Fruit fly (Drosophila melanogaster) whole organism, embryonic: Measurements from ENCODE around the gene CG31559.
A peak's percentile ranks its signal among the peaks of the same experiment; 100 is the strongest.

Experiments
- Aef1 ChIP-seq: fragments of 200-800 bp; sonication (Bioruptor generic); IDR thresholded peaks from 3 replicates; pipeline ENCODE4 v1.3.6; 2022; ENCODE audit warnings: missing biosample characterization, missing genetic modification characterization
- B-H1 ChIP-seq: fragments of 200-800 bp; sonication (Bioruptor generic); IDR thresholded peaks from 3 replicates; pipeline ENCODE4 v1.3.6; 2022; ENCODE audit warnings: missing biosample characterization, missing genetic modification characterization
- CG10543 ChIP-seq: fragments of 200-800 bp; sonication (Bioruptor generic); optimal IDR thresholded peaks from 3 replicates; lab custom pipeline; 2017; ENCODE audit warnings: missing biosample characterization, mild to moderate bottlenecking, missing genetic modification characterization, moderate library complexity
- CG11695 ChIP-seq: fragments of 200-800 bp; sonication (Bioruptor generic); IDR thresholded peaks from 3 replicates; pipeline ENCODE4 v1.3.6; 2022; ENCODE audit warnings: missing biosample characterization, missing genetic modification characterization
- CG12219 ChIP-seq: fragments of 200-800 bp; sonication (Bioruptor generic); optimal IDR thresholded peaks from 3 replicates; lab custom pipeline; 2018; ENCODE audit warnings: missing biosample characterization, mild to moderate bottlenecking, missing genetic modification characterization
- CG12236 ChIP-seq: fragments of 200-800 bp; sonication (Bioruptor generic); optimal IDR thresholded peaks from 2 replicates; lab custom pipeline; 2016; ENCODE audit warnings: missing biosample characterization, missing genetic modification characterization
- CG12659 ChIP-seq: fragments of 200-800 bp; sonication (Bioruptor generic); optimal IDR thresholded peaks from 3 replicates; lab custom pipeline; 2017; ENCODE audit warnings: mild to moderate bottlenecking, missing biosample characterization, missing genetic modification reagents, missing genetic modification characterization
- CG12769 ChIP-seq: fragments of 200-800 bp; sonication (Bioruptor generic); optimal IDR thresholded peaks from 2 replicates; lab custom pipeline; 2019; ENCODE audit warnings: missing biosample characterization, mild to moderate bottlenecking, missing genetic modification characterization, moderate library complexity
- CG14441 ChIP-seq: fragments of 200-800 bp; sonication (Bioruptor generic); IDR thresholded peaks from 2 replicates; pipeline ENCODE4 v1.3.6; 2022; ENCODE audit warnings: missing biosample characterization, missing genetic modification characterization
- CG15073 ChIP-seq: fragments of 200-800 bp; sonication (Bioruptor generic); optimal IDR thresholded peaks from 2 replicates; lab custom pipeline; 2016; ENCODE audit warnings: missing biosample characterization, missing genetic modification characterization
- CG17829 ChIP-seq: fragments of 200-800 bp; optimal IDR thresholded peaks from 2 replicates; lab custom pipeline; 2019; ENCODE audit warnings: missing biosample characterization, mild to moderate bottlenecking, missing genetic modification characterization, moderate library complexity
- CG1792 ChIP-seq: fragments of 200-800 bp; sonication (Bioruptor generic); optimal IDR thresholded peaks from 2 replicates; lab custom pipeline; 2016; ENCODE audit warnings: missing biosample characterization, missing genetic modification characterization
- CG1832 ChIP-seq: fragments of 200-800 bp; sonication (Bioruptor generic); optimal IDR thresholded peaks from 2 replicates; lab custom pipeline; 2017; ENCODE audit warnings: missing biosample characterization, mild to moderate bottlenecking, missing genetic modification characterization, inconsistent platforms
- CG18599 ChIP-seq: fragments of 200-800 bp; sonication (Bioruptor generic); optimal IDR thresholded peaks from 3 replicates; lab custom pipeline; 2017; ENCODE audit warnings: missing biosample characterization, missing genetic modification characterization, mild to moderate bottlenecking, moderate library complexity, missing genetic modification reagents
- CG30403 ChIP-seq: fragments of 200-800 bp; sonication (Bioruptor generic); optimal IDR thresholded peaks from 3 replicates; lab custom pipeline; 2016; ENCODE audit warnings: missing biosample characterization, missing genetic modification characterization
- CG4328 ChIP-seq: fragments of 200-800 bp; sonication (Bioruptor generic); optimal IDR thresholded peaks from 3 replicates; lab custom pipeline; 2017; ENCODE audit warnings: missing biosample characterization, missing genetic modification reagents, missing genetic modification characterization
- CG43689 ChIP-seq: fragments of 200-800 bp; sonication (Bioruptor generic); IDR thresholded peaks from 2 replicates; pipeline ENCODE4 v1.3.6; 2022; ENCODE audit warnings: missing biosample characterization, missing genetic modification characterization
- CG7963 ChIP-seq: fragments of 200-800 bp; sonication (Bioruptor generic); IDR thresholded peaks from 3 replicates; pipeline ENCODE4 v1.3.6; 2022; ENCODE audit warnings: missing biosample characterization, missing genetic modification characterization; ENCODE audit not compliant: partially characterized antibody
- CG8478 ChIP-seq: fragments of >200 bp; optimal IDR thresholded peaks from 2 replicates; lab custom pipeline; 2018
- CG9932 ChIP-seq: fragments of 200-800 bp; sonication (Bioruptor generic); IDR thresholded peaks from 2 replicates; pipeline ENCODE4 v1.3.6; 2022; ENCODE audit warnings: missing biosample characterization, missing genetic modification characterization
- CTCF ChIP-seq: fragments of 200-800 bp; sonication (Bioruptor generic); optimal IDR thresholded peaks from 2 replicates; lab custom pipeline; 2017; ENCODE audit warnings: missing biosample characterization, mild to moderate bottlenecking, missing genetic modification characterization, moderate library complexity
- Doc3 ChIP-seq: fragments of 200-800 bp; sonication (Bioruptor generic); IDR thresholded peaks from 3 replicates; pipeline ENCODE4 v1.3.6; 2022; ENCODE audit warnings: missing biosample characterization, missing genetic modification characterization; ENCODE audit not compliant: partially characterized antibody
- Dp ChIP-seq: fragments of 200-800 bp; sonication (Bioruptor generic); optimal IDR thresholded peaks from 2 replicates; lab custom pipeline; 2018; ENCODE audit warnings: missing biosample characterization, mild to moderate bottlenecking, missing genetic modification characterization, moderate library complexity
- Drgx ChIP-seq: fragments of 200-800 bp; sonication (Bioruptor generic); IDR thresholded peaks from 2 replicates; pipeline ENCODE4 v1.3.6; 2022; ENCODE audit warnings: missing biosample characterization, missing genetic modification characterization
- E2f1 ChIP-seq: fragments of 200-800 bp; sonication (Bioruptor generic); IDR thresholded peaks from 2 replicates; pipeline ENCODE4 v1.3.6; 2022; ENCODE audit warnings: missing biosample characterization, missing genetic modification characterization
- HLH54F ChIP-seq: fragments of 200-800 bp; sonication (Bioruptor generic); optimal IDR thresholded peaks from 3 replicates; lab custom pipeline; 2016; ENCODE audit warnings: missing biosample characterization, missing genetic modification characterization
- Hr3 ChIP-seq: fragments of 200-800 bp; sonication (Bioruptor generic); optimal IDR thresholded peaks from 3 replicates; lab custom pipeline; 2016; ENCODE audit warnings: missing biosample characterization, missing genetic modification characterization
- Hr51 ChIP-seq, 2 experiments: fragments of 200-800 bp; sonication (Bioruptor generic); optimal IDR thresholded peaks; 2 replicates in 1 of 2; 3 replicates in 1 of 2; lab custom pipeline; 2016 to 2018; ENCODE audit warnings: missing biosample characterization in 2 of 2, missing genetic modification characterization in 2 of 2, mild to moderate bottlenecking in 1 of 2, moderate library complexity in 1 of 2
- Mad ChIP-seq: fragments of 200-800 bp; sonication (Bioruptor generic); optimal IDR thresholded peaks from 2 replicates; lab custom pipeline; 2016; ENCODE audit warnings: missing biosample characterization, missing genetic modification characterization
- Meics ChIP-seq: fragments of 200-800 bp; sonication (Bioruptor generic); optimal IDR thresholded peaks from 2 replicates; lab custom pipeline; 2017; ENCODE audit warnings: missing biosample characterization, mild to moderate bottlenecking, missing genetic modification characterization
- NfI ChIP-seq: fragments of 200-800 bp; sonication (Bioruptor generic); optimal IDR thresholded peaks from 3 replicates; lab custom pipeline; 2018; ENCODE audit warnings: missing biosample characterization, mild to moderate bottlenecking, missing genetic modification characterization, moderate library complexity
- Pdp1 ChIP-seq, 2 experiments: fragments of 200-800 bp; sonication (Bioruptor generic); optimal IDR thresholded peaks; 3 replicates each; lab custom pipeline; 2016; ENCODE audit warnings: missing biosample characterization in 2 of 2, missing genetic modification characterization in 2 of 2, mild to moderate bottlenecking in 1 of 2, moderate library complexity in 1 of 2
- Sox102F ChIP-seq: fragments of 200-800 bp; sonication (Bioruptor generic); optimal IDR thresholded peaks from 2 replicates; lab custom pipeline; 2018; ENCODE audit warnings: missing biosample characterization, mild to moderate bottlenecking, missing genetic modification characterization, moderate library complexity
- chinmo ChIP-seq: fragments of 200-800 bp; sonication (Bioruptor generic); IDR thresholded peaks from 4 replicates; pipeline ENCODE4 v1.3.6; 2022; ENCODE audit warnings: missing biosample characterization, missing genetic modification characterization; ENCODE audit not compliant: partially characterized antibody
- crol ChIP-seq: fragments of 200-800 bp; sonication (Bioruptor generic); IDR thresholded peaks from 2 replicates; pipeline ENCODE4 v1.3.6; 2022; ENCODE audit warnings: missing biosample characterization, missing genetic modification characterization
- dmrt11E ChIP-seq: fragments of 200-800 bp; sonication (Bioruptor generic); optimal IDR thresholded peaks from 3 replicates; lab custom pipeline; 2018; ENCODE audit warnings: missing biosample characterization, mild to moderate bottlenecking, missing genetic modification characterization, moderate library complexity
- esg ChIP-seq: fragments of 200-800 bp; sonication (Bioruptor generic); conservative IDR thresholded peaks from 2 replicates; pipeline ENCODE4 v1.3.6; 2022; ENCODE audit warnings: missing biosample characterization, missing genetic modification characterization
- gfzf ChIP-seq: fragments of 200-800 bp; sonication (Bioruptor generic); optimal IDR thresholded peaks from 2 replicates; lab custom pipeline; 2016; ENCODE audit warnings: missing biosample characterization, mild to moderate bottlenecking, missing genetic modification characterization, moderate library complexity
- grau ChIP-seq: fragments of 200-800 bp; optimal IDR thresholded peaks from 3 replicates; lab custom pipeline; 2019; ENCODE audit warnings: missing biosample characterization, mild to moderate bottlenecking, missing genetic modification characterization, moderate library complexity
- lbe ChIP-seq: fragments of 200-800 bp; sonication (Bioruptor generic); optimal IDR thresholded peaks from 2 replicates; lab custom pipeline; 2016; ENCODE audit warnings: missing biosample characterization, mild to moderate bottlenecking, missing genetic modification characterization
- oc ChIP-seq: fragments of 200-800 bp; sonication (Bioruptor generic); optimal IDR thresholded peaks from 2 replicates; lab custom pipeline; 2018; ENCODE audit warnings: missing biosample characterization, mild to moderate bottlenecking, missing genetic modification characterization, moderate library complexity
- phol ChIP-seq: fragments of 200-800 bp; sonication (Bioruptor generic); optimal IDR thresholded peaks from 3 replicates; lab custom pipeline; 2018; ENCODE audit warnings: missing biosample characterization, mild to moderate bottlenecking, missing genetic modification characterization, moderate library complexity
- sc ChIP-seq, 3 experiments: fragments of >200 bp in 2 of 3; fragments of 200-800 bp in 1 of 3; sonication (Bioruptor generic) in 1 of 3; optimal IDR thresholded peaks; 2 replicates in 2 of 3; 3 replicates in 1 of 3; lab custom pipeline; 2017; ENCODE audit warnings: mild to moderate bottlenecking in 1 of 3, missing biosample characterization in 1 of 3, missing genetic modification characterization in 1 of 3, missing genetic modification reagents in 1 of 3
- schlank ChIP-seq: fragments of 200-800 bp; sonication (Bioruptor generic); optimal IDR thresholded peaks from 2 replicates; lab custom pipeline; 2018; ENCODE audit warnings: missing biosample characterization, mild to moderate bottlenecking, missing genetic modification characterization
- sima ChIP-seq: fragments of 200-800 bp; sonication (Bioruptor generic); optimal IDR thresholded peaks from 2 replicates; lab custom pipeline; 2016; ENCODE audit warnings: missing biosample characterization, missing genetic modification characterization
- ttk ChIP-seq: fragments of 200-800 bp; sonication (Bioruptor generic); IDR thresholded peaks from 2 replicates; pipeline ENCODE4 v2.1.2; 2022; ENCODE audit warnings: missing biosample characterization, missing genetic modification characterization
- wdn ChIP-seq: fragments of 200-800 bp; sonication (Bioruptor generic); IDR thresholded peaks from 2 replicates; pipeline ENCODE4 v1.3.6; 2022; ENCODE audit warnings: missing biosample characterization, missing genetic modification characterization
- zf30C ChIP-seq: fragments of 200-800 bp; sonication (Bioruptor generic); optimal IDR thresholded peaks from 3 replicates; lab custom pipeline; 2018; ENCODE audit warnings: missing biosample characterization, mild to moderate bottlenecking, missing genetic modification characterization

Gene CG31559

dm6 chr3R:6107792-6108191, 49.2 kb downstream of the CG31559 start, which contains the start of gene Obp83cd (continued):
- TF ChIP-seq CG12769 (tag; lab: Kevin White, UChicago) (no peak), Hr3 (GFP tag; lab: Kevin White, UChicago) (no peak), NfI (no peak), Meics (GFP tag; lab: Kevin White, UChicago) (peak; percentile 45), Mad (GFP tag; lab: Kevin White, UChicago) (no peak), B-H1 (GFP tag; lab: Robert Waterston, UW) (no peak), CG15073 (GFP tag; lab: Kevin White, UChicago) (no peak), Drgx (GFP tag; lab: Robert Waterston, UW) (peak; percentile 45; the same call in 1 of the 2 replicates), CG4328 (GFP tag; lab: Kevin White, UChicago) (no peak), Hr51 (GFP tag; optimal IDR thresholded peaks at IDR 0.05; lab: Kevin White, UChicago) (peak in 1 of 2 experiments; percentile 33), gfzf (no peak), HLH54F (no peak), phol (tag; lab: Kevin White, UChicago) (peak; percentile 9), CG18599 (GFP tag; lab: Kevin White, UChicago) (peak; percentile 11), CG11695 (GFP tag; lab: Robert Waterston, UW) (no peak), CG14441 (GFP tag; lab: Robert Waterston, UW) (no peak), CG8478 (lab: Kevin White, UChicago) (no peak), ttk (GFP tag; lab: Robert Waterston, UW) (no peak), CG1832 (no peak), CG12659 (GFP tag; lab: Kevin White, UChicago) (no peak), Dp (GFP tag; lab: Kevin White, UChicago) (no peak), CG9932 (GFP tag; lab: Robert Waterston, UW) (no peak), CG10543 (GFP tag; lab: Kevin White, UChicago) (no peak), sc (optimal IDR thresholded peaks at IDR 0.05; lab: Kevin White, UChicago) (no peak), sc (GFP tag; optimal IDR thresholded peaks at IDR 0.05; lab: Kevin White, UChicago) (no peak), Doc3 (no peak), Sox102F (GFP tag; lab: Kevin White, UChicago) (peak; percentile 8), oc (tag; lab: Kevin White, UChicago) (no peak), grau (tag; lab: Kevin White, UChicago) (peak; percentile 25), dmrt11E (tag; lab: Kevin White, UChicago) (no peak), E2f1 (GFP tag; lab: Robert Waterston, UW) (no peak), CG30403 (GFP tag; lab: Kevin White, UChicago) (peak; percentile 16), crol (no peak), sima (GFP tag; lab: Kevin White, UChicago) (no peak)

dm6 chr3R:6107353-6107752, 49.7 kb downstream of the CG31559 start:
- no peak for TF ChIP-seq CTCF (GFP tag; lab: Kevin White, UChicago)
- no peak for TF ChIP-seq CG12236 (GFP tag; lab: Kevin White, UChicago)
- 0 out of 4 replicates have a peak, but pooled peaks have one; percentile 55 for TF ChIP-seq chinmo (GFP tag; lab: Robert Waterston, UW)
- TF ChIP-seq CG43689 (GFP tag; lab: Robert Waterston, UW), result no peak
- TF ChIP-seq Aef1 (GFP tag; lab: Robert Waterston, UW), result no peak
- no peak for TF ChIP-seq CG1792 (GFP tag; lab: Kevin White, UChicago)
- TF ChIP-seq lbe (GFP tag; lab: Kevin White, UChicago), result no peak
- TF ChIP-seq zf30C (GFP tag; lab: Kevin White, UChicago), result no peak
- no peak for TF ChIP-seq wdn (GFP tag; lab: Robert Waterston, UW)
- no peak for TF ChIP-seq CG17829 (tag; lab: Kevin White, UChicago)
- TF ChIP-seq esg (GFP tag; lab: Robert Waterston, UW), result no peak
- no peak for TF ChIP-seq sc (optimal IDR thresholded peaks at IDR 0.05; lab: Kevin White, UChicago)
- TF ChIP-seq sc (GFP tag; optimal IDR thresholded peaks at IDR 0.05; lab: Kevin White, UChicago), result no peak
- no peak for TF ChIP-seq CG12219 (GFP tag; lab: Kevin White, UChicago)
- TF ChIP-seq CG7963 (GFP tag; lab: Robert Waterston, UW), result no peak
- peak in 1 of 2 experiments; percentile 92 for TF ChIP-seq Pdp1 (GFP tag; optimal IDR thresholded peaks at IDR 0.05; lab: Kevin White, UChicago)
- no peak for TF ChIP-seq schlank (tag; lab: Kevin White, UChicago)
